Worm (Caenorhabditis elegans) whole organism, young adult: Measurements from ENCODE around the gene F42A9.6.
A peak's percentile ranks its signal among the peaks of the same experiment; 100 is the strongest.

Source experiments
- B0019.2 ChIP-seq: fragments of 200-800 bp; sonication (Bioruptor generic); conservative IDR thresholded peaks from 2 replicates; pipeline ENCODE4 v1.3.6; 2022; ENCODE audit warnings: missing genetic modification reagents, missing genetic modification characterization, missing compliant biosample characterization
- B0336.3 ChIP-seq: fragments of 200-800 bp; sonication (Bioruptor generic); IDR thresholded peaks from 2 replicates; pipeline ENCODE4 v1.3.6; 2022; ENCODE audit warnings: missing genetic modification characterization, missing compliant biosample characterization
- C06A6.2 ChIP-seq: fragments of 200-800 bp; sonication (Bioruptor generic); conservative IDR thresholded peaks from 2 replicates; pipeline ENCODE4 v1.3.6; 2022; ENCODE audit warnings: missing genetic modification characterization, missing compliant biosample characterization
- F10E7.11 ChIP-seq: sonication (generic microtip); optimal IDR thresholded peaks from 2 replicates; lab custom pipeline; 2017; ENCODE audit warnings: mild to moderate bottlenecking, missing genetic modification characterization, moderate library complexity, missing compliant biosample characterization
- F23B12.7 ChIP-seq: sonication (generic microtip); optimal IDR thresholded peaks from 2 replicates; lab custom pipeline; 2017; ENCODE audit warnings: missing genetic modification characterization, mild to moderate bottlenecking, missing compliant biosample characterization, antibody characterized with exemption, moderate library complexity; ENCODE audit not compliant: insufficient read depth
- F49E8.2 ChIP-seq: sonication (generic microtip); optimal IDR thresholded peaks from 3 replicates; lab custom pipeline; 2017; ENCODE audit warnings: missing genetic modification characterization, mild to moderate bottlenecking, missing compliant biosample characterization, antibody characterized with exemption, moderate library complexity; ENCODE audit not compliant: insufficient read depth
- K12H6.12 ChIP-seq: fragments of 200-800 bp; sonication (Bioruptor generic); optimal IDR thresholded peaks from 2 replicates; lab custom pipeline; 2018; ENCODE audit warnings: mild to moderate bottlenecking, missing genetic modification characterization, missing compliant biosample characterization
- T07F8.4 ChIP-seq: sonication (generic microtip); optimal IDR thresholded peaks from 2 replicates; lab custom pipeline; 2016; ENCODE audit warnings: mild to moderate bottlenecking, missing genetic modification characterization, moderate library complexity, missing compliant biosample characterization
- Y56A3A.18 ChIP-seq: fragments of 200-800 bp; sonication (Bioruptor generic); IDR thresholded peaks from 2 replicates; pipeline ENCODE4 v1.3.6; 2022; ENCODE audit warnings: missing genetic modification reagents, missing genetic modification characterization, missing compliant biosample characterization
- Y79H2A.3 ChIP-seq: fragments of 200-800 bp; sonication (Bioruptor generic); conservative IDR thresholded peaks from 2 replicates; pipeline ENCODE4 v1.3.6; 2022; ENCODE audit warnings: missing genetic modification reagents, missing genetic modification characterization, missing compliant biosample characterization
- akir-1 ChIP-seq: fragments of 200-800 bp; sonication (Bioruptor generic); optimal IDR thresholded peaks from 2 replicates; lab custom pipeline; 2018; ENCODE audit warnings: mild to moderate bottlenecking, missing genetic modification characterization, moderate library complexity, missing compliant biosample characterization
- attf-5 ChIP-seq: fragments of 200-800 bp; sonication (Bioruptor generic); optimal IDR thresholded peaks from 2 replicates; lab custom pipeline; 2018; ENCODE audit warnings: mild to moderate bottlenecking, missing genetic modification characterization, missing compliant biosample characterization
- ccch-3 ChIP-seq: fragments of 200-800 bp; sonication (Bioruptor generic); optimal IDR thresholded peaks from 2 replicates; lab custom pipeline; 2018; ENCODE audit warnings: mild to moderate bottlenecking, missing genetic modification characterization, missing compliant biosample characterization
- cebp-1 ChIP-seq, 2 experiments: fragments of 200-800 bp in 1 of 2; sonication (Bioruptor generic) in 1 of 2; sonication (generic microtip) in 1 of 2; IDR thresholded peaks in 1 of 2; optimal IDR thresholded peaks in 1 of 2; 2 replicates each; pipeline versions ENCODE4 v1.3.6 to Lab custom; 2017 to 2022; ENCODE audit warnings: missing compliant biosample characterization in 2 of 2, missing genetic modification characterization in 2 of 2, mild to moderate bottlenecking in 1 of 2, missing genetic modification reagents in 1 of 2, moderate library complexity in 1 of 2
- ceh-27 ChIP-seq: fragments of 200-800 bp; sonication (Bioruptor generic); optimal IDR thresholded peaks from 2 replicates; lab custom pipeline; 2018; ENCODE audit warnings: mild to moderate bottlenecking, missing genetic modification characterization, moderate library complexity, missing compliant biosample characterization
- dox-1 ChIP-seq: fragments of 200-800 bp; sonication (Bioruptor generic); IDR thresholded peaks from 2 replicates; pipeline ENCODE4 v1.3.6; 2022; ENCODE audit warnings: missing genetic modification reagents, missing genetic modification characterization, missing compliant biosample characterization
- ekl-4 ChIP-seq: fragments of 200-800 bp; sonication (Bioruptor generic); IDR thresholded peaks from 2 replicates; pipeline ENCODE4 v1.3.6; 2022; ENCODE audit warnings: missing genetic modification reagents, missing genetic modification characterization, missing compliant biosample characterization
- gei-17 ChIP-seq: fragments of 200-800 bp; sonication (Bioruptor generic); optimal IDR thresholded peaks from 2 replicates; lab custom pipeline; 2018; ENCODE audit warnings: mild to moderate bottlenecking, missing genetic modification characterization, missing compliant biosample characterization
- hlh-12 ChIP-seq: sonication (generic microtip); optimal IDR thresholded peaks from 2 replicates; lab custom pipeline; 2016; ENCODE audit warnings: missing genetic modification characterization, missing compliant biosample characterization
- hmg-1.2 ChIP-seq: fragments of 200-800 bp; sonication (Bioruptor generic); IDR thresholded peaks from 2 replicates; pipeline ENCODE4 v1.3.6; 2022; ENCODE audit warnings: missing genetic modification reagents, missing genetic modification characterization, missing compliant biosample characterization
- hmg-20 ChIP-seq: fragments of 200-800 bp; sonication (Bioruptor generic); IDR thresholded peaks from 2 replicates; pipeline ENCODE4 v1.3.6; 2022; ENCODE audit warnings: missing genetic modification reagents, missing genetic modification characterization, missing compliant biosample characterization
- lag-1 ChIP-seq: fragments of 200-800 bp; sonication (Bioruptor generic); IDR thresholded peaks from 2 replicates; pipeline ENCODE4 v1.3.6; 2022; ENCODE audit warnings: missing genetic modification reagents, missing genetic modification characterization, missing compliant biosample characterization
- let-607 ChIP-seq, 2 experiments: fragments of 200-800 bp in 1 of 2; sonication (Bioruptor generic) in 1 of 2; sonication (generic microtip) in 1 of 2; optimal IDR thresholded peaks; 2 replicates each; lab custom pipeline; 2016 to 2018; ENCODE audit warnings: mild to moderate bottlenecking in 2 of 2, missing compliant biosample characterization in 2 of 2, missing genetic modification characterization in 2 of 2, moderate library complexity in 2 of 2, missing genotype in 1 of 2
- lin-26 ChIP-seq: fragments of 200-800 bp; sonication (Bioruptor generic); IDR thresholded peaks from 2 replicates; pipeline ENCODE4 v1.3.6; 2022; ENCODE audit warnings: missing genetic modification reagents, missing genetic modification characterization, missing compliant biosample characterization
- lin-40 ChIP-seq: sonication (generic microtip); optimal IDR thresholded peaks from 2 replicates; lab custom pipeline; 2016; ENCODE audit warnings: missing genetic modification characterization, mild to moderate bottlenecking, missing compliant biosample characterization, missing genotype, missing genetic modification reagents
- lin-54 ChIP-seq: fragments of 200-800 bp; sonication (Bioruptor generic); optimal IDR thresholded peaks from 2 replicates; lab custom pipeline; 2018; ENCODE audit warnings: mild to moderate bottlenecking, missing genetic modification characterization, missing compliant biosample characterization
- lsl-1 ChIP-seq: fragments of 200-800 bp; sonication (Bioruptor generic); optimal IDR thresholded peaks from 2 replicates; lab custom pipeline; 2018; ENCODE audit warnings: mild to moderate bottlenecking, missing genetic modification characterization, moderate library complexity, missing compliant biosample characterization
- madf-10 ChIP-seq: sonication (generic microtip); optimal IDR thresholded peaks from 2 replicates; lab custom pipeline; 2016; ENCODE audit warnings: mild to moderate bottlenecking, missing genetic modification characterization, missing compliant biosample characterization
- madf-6 ChIP-seq: fragments of 200-800 bp; sonication (Bioruptor generic); IDR thresholded peaks from 2 replicates; pipeline ENCODE4 v1.3.6; 2022; ENCODE audit warnings: missing genetic modification reagents, missing genetic modification characterization, missing compliant biosample characterization
- mcd-1 ChIP-seq: fragments of 200-800 bp; sonication (Bioruptor generic); IDR thresholded peaks from 2 replicates; pipeline ENCODE4 v1.3.6; 2022; ENCODE audit warnings: missing genetic modification reagents, missing genetic modification characterization, missing compliant biosample characterization
- mes-4 ChIP-seq: sonication (generic microtip); optimal IDR thresholded peaks from 2 replicates; lab custom pipeline; 2016; ENCODE audit warnings: missing genotype, missing genetic modification characterization, missing compliant biosample characterization
- nfya-1 ChIP-seq: sonication (generic microtip); optimal IDR thresholded peaks from 2 replicates; lab custom pipeline; 2017; ENCODE audit warnings: antibody characterized with exemption, missing compliant biosample characterization, missing genetic modification characterization, borderline replicate concordance; ENCODE audit not compliant: insufficient read depth
- nfyb-1 ChIP-seq: fragments of 200-800 bp; sonication (Bioruptor generic); IDR thresholded peaks from 2 replicates; pipeline ENCODE4 v1.3.6; 2022; ENCODE audit warnings: missing genetic modification reagents, missing genetic modification characterization, missing compliant biosample characterization
- nhr-120 ChIP-seq: fragments of 200-800 bp; sonication (Bioruptor generic); IDR thresholded peaks from 2 replicates; pipeline ENCODE4 v1.3.6; 2022; ENCODE audit warnings: missing genetic modification characterization, missing compliant biosample characterization
- nhr-27 ChIP-seq: fragments of 200-800 bp; sonication (Bioruptor generic); optimal IDR thresholded peaks from 2 replicates; lab custom pipeline; 2018; ENCODE audit warnings: mild to moderate bottlenecking, missing genetic modification characterization, moderate library complexity, missing compliant biosample characterization
- nhr-80 ChIP-seq: sonication (generic microtip); optimal IDR thresholded peaks from 2 replicates; lab custom pipeline; 2016; ENCODE audit warnings: missing genetic modification characterization, missing compliant biosample characterization
- rec-8 ChIP-seq, 2 experiments: sonication (generic microtip); optimal IDR thresholded peaks; 2 replicates each; lab custom pipeline; 2016; ENCODE audit warnings: mild to moderate bottlenecking in 2 of 2, missing genetic modification characterization in 2 of 2, missing genetic modification reagents in 2 of 2, missing genotype in 2 of 2, missing biosample characterization in 1 of 2, missing compliant biosample characterization in 1 of 2, moderate library complexity in 1 of 2
- repo-1 ChIP-seq: sonication (generic microtip); optimal IDR thresholded peaks from 2 replicates; lab custom pipeline; 2017; ENCODE audit warnings: mild to moderate bottlenecking, missing genetic modification characterization, missing compliant biosample characterization
- sea-2 ChIP-seq: fragments of 200-800 bp; sonication (Bioruptor generic); IDR thresholded peaks from 2 replicates; pipeline ENCODE4 v1.3.6; 2022; ENCODE audit warnings: missing genetic modification characterization, missing compliant biosample characterization
- snpc-3.4 ChIP-seq: sonication (generic microtip); optimal IDR thresholded peaks from 2 replicates; lab custom pipeline; 2017; ENCODE audit warnings: missing genetic modification characterization, mild to moderate bottlenecking, missing compliant biosample characterization, antibody characterized with exemption, moderate library complexity, missing genotype, missing genetic modification reagents
- snpc-4 ChIP-seq, 5 experiments: fragments of 150-350 bp in 1 of 5; sonication (generic microtip) in 4 of 5; optimal IDR thresholded peaks; 2 replicates each; lab custom pipeline; 2014 to 2018; ENCODE audit warnings: missing genetic modification characterization in 5 of 5, missing biosample characterization in 3 of 5, antibody characterized with exemption in 2 of 5, mild to moderate bottlenecking in 2 of 5, missing compliant biosample characterization in 2 of 5, missing genotype in 2 of 5, moderate library complexity in 2 of 5, missing genetic modification reagents in 1 of 5
- tbp1 ChIP-seq: fragments of 200-800 bp; sonication (Bioruptor generic); optimal IDR thresholded peaks from 2 replicates; lab custom pipeline; 2018; ENCODE audit warnings: mild to moderate bottlenecking, missing genetic modification characterization, missing compliant biosample characterization
- tlf-1 ChIP-seq: fragments of 200-800 bp; sonication (Bioruptor generic); optimal IDR thresholded peaks from 2 replicates; lab custom pipeline; 2018; ENCODE audit warnings: mild to moderate bottlenecking, missing genetic modification characterization, missing compliant biosample characterization
- ztf-18 ChIP-seq: sonication (generic microtip); optimal IDR thresholded peaks from 2 replicates; lab custom pipeline; 2016; ENCODE audit warnings: missing genotype, mild to moderate bottlenecking, missing genetic modification characterization, missing compliant biosample characterization
- ztf-26 ChIP-seq: sonication (generic microtip); optimal IDR thresholded peaks from 2 replicates; lab custom pipeline; 2017; ENCODE audit warnings: missing genetic modification characterization, missing compliant biosample characterization

The F42A9.6 gene

ce11 chrIV:8620102-8620733 is 11.2 kb downstream of the F42A9.6 start, which contains the start of gene lin-49:
lin-49 (plus strand) TSS chrIV:8620683.
- peak; percentile 32 for TF ChIP-seq tbp1 (GFP tag; lab: Kevin White, UChicago)
- TF ChIP-seq T07F8.4 (tag; lab: Kevin White, UChicago): no peak
- no peak for TF ChIP-seq nhr-27 (tag; lab: Kevin White, UChicago)
- TF ChIP-seq rec-8 (tag; optimal IDR thresholded peaks at IDR 0.05; lab: Kevin White, UChicago): no peak
- no peak for TF ChIP-seq repo-1 (tag; lab: Kevin White, UChicago)
- 0 out of 2 replicates have a peak, but pooled peaks have one; percentile 53 for TF ChIP-seq nfyb-1 (GFP tag; lab: Robert Waterston, UW)
- peak; percentile 23 for TF ChIP-seq ztf-18 (tag; lab: Kevin White, UChicago)
- TF ChIP-seq nhr-80: peak; percentile 75
- TF ChIP-seq B0336.3: peak; percentile 43; the same call in 1 of the 2 replicates
- no peak for TF ChIP-seq ekl-4 (GFP tag; lab: Robert Waterston, UW)
- TF ChIP-seq lin-26: peak; percentile 72; the same call in 1 of the 2 replicates
- TF ChIP-seq sea-2: no peak
- TF ChIP-seq gei-17 (GFP tag; lab: Kevin White, UChicago): no peak
- peak; percentile 38 for TF ChIP-seq ztf-26 (tag; lab: Kevin White, UChicago)
- TF ChIP-seq mcd-1: no peak
- TF ChIP-seq madf-10 (tag; lab: Kevin White, UChicago): peak; percentile 39
- no peak for TF ChIP-seq F23B12.7 (tag; lab: Kevin White, UChicago)
- peak; percentile 36 for TF ChIP-seq lin-54 (GFP tag; lab: Kevin White, UChicago)
- no peak for TF ChIP-seq snpc-4 (GFP tag; optimal IDR thresholded peaks at IDR 0.05; lab: Kevin White, UChicago)
- peak in 1 of 4 experiments; percentile 23 for TF ChIP-seq snpc-4 (tag; optimal IDR thresholded peaks at IDR 0.05; lab: Kevin White, UChicago)
- TF ChIP-seq hmg-1.2 (GFP tag; lab: Robert Waterston, UW): peak; percentile 86; the same call in 1 of the 2 replicates
- no peak for TF ChIP-seq hmg-20 (GFP tag; lab: Robert Waterston, UW)
- no peak for TF ChIP-seq F10E7.11 (tag; lab: Kevin White, UChicago)
- TF ChIP-seq mes-4 (tag; lab: Kevin White, UChicago): no peak
- no peak for TF ChIP-seq tlf-1
- TF ChIP-seq F49E8.2 (tag; lab: Kevin White, UChicago): no peak
- TF ChIP-seq let-607 (tag; optimal IDR thresholded peaks at IDR 0.05; lab: Kevin White, UChicago): peak in 1 of 2 experiments; percentile 14
- TF ChIP-seq nhr-120 (GFP tag; lab: Robert Waterston, UW): no peak
- no peak for TF ChIP-seq akir-1 (GFP tag; lab: Kevin White, UChicago)
- TF ChIP-seq lin-40 (tag; lab: Kevin White, UChicago): peak; percentile 62
- 0 out of 2 replicates have a peak, but pooled peaks have one; percentile 16 for TF ChIP-seq madf-6
- TF ChIP-seq lag-1 (GFP tag; lab: Robert Waterston, UW): no peak
- TF ChIP-seq ccch-3: no peak
- no peak for TF ChIP-seq snpc-3.4 (tag; lab: Kevin White, UChicago)
- peak; percentile 56 for TF ChIP-seq K12H6.12 (tag; lab: Kevin White, UChicago)
- no peak for TF ChIP-seq lsl-1 (GFP tag; lab: Kevin White, UChicago)
- TF ChIP-seq C06A6.2 (GFP tag; lab: Robert Waterston, UW): 0 out of 2 replicates have a peak, but pooled peaks have one; percentile 11
- TF ChIP-seq hlh-12 (tag; lab: Kevin White, UChicago): no peak
- TF ChIP-seq dox-1: peak; percentile 60; the same call in 1 of the 2 replicates
- no peak for TF ChIP-seq Y56A3A.18 (GFP tag; lab: Robert Waterston, UW)
- peak; percentile 66 for TF ChIP-seq ceh-27 (GFP tag; lab: Kevin White, UChicago)
- no peak for TF ChIP-seq cebp-1 (GFP tag; IDR thresholded peaks at IDR 0.05; lab: Robert Waterston, UW)
- TF ChIP-seq cebp-1 (tag; optimal IDR thresholded peaks at IDR 0.05; lab: Kevin White, UChicago): peak; percentile 60
- no peak for TF ChIP-seq B0019.2 (GFP tag; lab: Robert Waterston, UW)
- no peak for TF ChIP-seq nfya-1 (tag; lab: Kevin White, UChicago)
- TF ChIP-seq Y79H2A.3 (GFP tag; lab: Robert Waterston, UW): no peak
- peak; percentile 85 for TF ChIP-seq attf-5
